Worm (Caenorhabditis elegans) whole organism, L4 larva: ENCODE measurements around the gene unc-51.

Source experiments
- F37D6.2 ChIP-seq: sonication (generic microtip); optimal IDR thresholded peaks from 2 replicates; lab custom pipeline; 2016; ENCODE audit warnings: mild to moderate bottlenecking, missing genetic modification characterization, missing compliant biosample characterization
- F44E2.7 ChIP-seq: fragments of 200-800 bp; sonication (Bioruptor generic); IDR thresholded peaks from 2 replicates; pipeline ENCODE4 v2.1.2; 2022; ENCODE audit warnings: missing genetic modification characterization, missing compliant biosample characterization
- Y5F2A.4 ChIP-seq: fragments of 200-800 bp; sonication (Bioruptor generic); optimal IDR thresholded peaks from 2 replicates; lab custom pipeline; 2018; ENCODE audit warnings: mild to moderate bottlenecking, missing genetic modification characterization, missing compliant biosample characterization
- ZK337.2 ChIP-seq: fragments of 200-800 bp; sonication (Bioruptor generic); IDR thresholded peaks from 2 replicates; pipeline ENCODE4 v1.3.6; 2022; ENCODE audit warnings: missing genetic modification reagents, missing genetic modification characterization, missing compliant biosample characterization
- aha-1 ChIP-seq: fragments of 150-350 bp; peaks from one replicate; lab custom pipeline; 2014; ENCODE audit warnings: missing biosample characterization, missing genetic modification characterization
- ceh-20 ChIP-seq: fragments of 200-800 bp; sonication (Bioruptor generic); IDR thresholded peaks from 2 replicates; pipeline ENCODE4 v1.3.6; 2022; ENCODE audit warnings: missing genetic modification reagents, missing genetic modification characterization, missing compliant biosample characterization
- ceh-28 ChIP-seq: fragments of 150-350 bp; optimal IDR thresholded peaks from 2 replicates; lab custom pipeline; 2014; ENCODE audit warnings: missing biosample characterization, missing genetic modification reagents, missing genetic modification characterization
- daf-12 ChIP-seq: fragments of 150-350 bp; optimal IDR thresholded peaks from 2 replicates; lab custom pipeline; 2014; ENCODE audit warnings: missing biosample characterization, missing genetic modification reagents, missing genetic modification characterization
- dmd-8 ChIP-seq: fragments of 200-800 bp; sonication (Bioruptor generic); IDR thresholded peaks from 2 replicates; pipeline ENCODE4 v1.3.6; 2022; ENCODE audit warnings: missing genetic modification characterization, missing compliant biosample characterization
- egl-27 ChIP-seq: sonication (generic microtip); optimal IDR thresholded peaks from 3 replicates; lab custom pipeline; 2017; ENCODE audit warnings: missing biosample characterization, missing genetic modification reagents, missing genetic modification characterization
- hlh-11 ChIP-seq: fragments of 200-800 bp; sonication (Bioruptor generic); optimal IDR thresholded peaks from 2 replicates; lab custom pipeline; 2018; ENCODE audit warnings: mild to moderate bottlenecking, missing genetic modification characterization, missing compliant biosample characterization
- hlh-30 ChIP-seq: sonication (generic microtip); optimal IDR thresholded peaks from 2 replicates; lab custom pipeline; 2017; ENCODE audit warnings: antibody characterized with exemption, mild to moderate bottlenecking, missing genetic modification characterization, missing compliant biosample characterization; ENCODE audit not compliant: insufficient read depth
- lin-15B ChIP-seq: fragments of 150-350 bp; sonication (generic microtip); optimal IDR thresholded peaks from 3 replicates; lab custom pipeline; 2014; ENCODE audit warnings: missing biosample characterization, missing genetic modification characterization
- madf-5 ChIP-seq, 2 experiments: fragments of 200-800 bp; sonication (Bioruptor generic); IDR thresholded peaks; 2 replicates each; pipeline ENCODE4 v1.3.6; 2022; ENCODE audit warnings: missing compliant biosample characterization in 2 of 2, missing genetic modification characterization in 2 of 2
- mes-2 ChIP-seq: sonication (generic microtip); optimal IDR thresholded peaks from 2 replicates; lab custom pipeline; 2016; ENCODE audit warnings: missing genotype, mild to moderate bottlenecking, missing genetic modification characterization, missing compliant biosample characterization; ENCODE audit not compliant: poor library complexity, severe bottlenecking
- mxl-3 ChIP-seq: fragments of 200-800 bp; sonication (Bioruptor generic); optimal IDR thresholded peaks from 2 replicates; lab custom pipeline; 2018; ENCODE audit warnings: mild to moderate bottlenecking, missing genetic modification characterization, missing compliant biosample characterization
- nhr-102 ChIP-seq: sonication (generic microtip); optimal IDR thresholded peaks from 2 replicates; lab custom pipeline; 2016; ENCODE audit warnings: mild to moderate bottlenecking, missing genetic modification characterization, moderate library complexity, missing compliant biosample characterization
- nhr-111 ChIP-seq: fragments of 200-800 bp; sonication (Bioruptor generic); optimal IDR thresholded peaks from 2 replicates; lab custom pipeline; 2018; ENCODE audit warnings: mild to moderate bottlenecking, missing genetic modification characterization, missing compliant biosample characterization
- nhr-25 ChIP-seq: sonication (generic microtip); optimal IDR thresholded peaks from 2 replicates; lab custom pipeline; 2017; ENCODE audit warnings: missing genetic modification characterization, mild to moderate bottlenecking, missing compliant biosample characterization, antibody characterized with exemption, moderate library complexity, borderline replicate concordance; ENCODE audit not compliant: insufficient read depth
- nhr-42 ChIP-seq: fragments of 200-800 bp; sonication (Bioruptor generic); IDR thresholded peaks from 2 replicates; pipeline ENCODE4 v1.3.6; 2022; ENCODE audit warnings: missing genetic modification characterization, missing compliant biosample characterization
- nhr-48 ChIP-seq: sonication (generic microtip); optimal IDR thresholded peaks from 2 replicates; lab custom pipeline; 2016; ENCODE audit warnings: mild to moderate bottlenecking, missing genetic modification characterization, missing compliant biosample characterization
- nhr-6 ChIP-seq: fragments of 150-350 bp; optimal IDR thresholded peaks from 2 replicates; lab custom pipeline; 2014; ENCODE audit warnings: missing biosample characterization, missing genetic modification characterization
- nhr-77 ChIP-seq: fragments of 150-350 bp; optimal IDR thresholded peaks from 2 replicates; lab custom pipeline; 2014; ENCODE audit warnings: missing biosample characterization, missing genetic modification characterization
- pha-4 ChIP-seq, 2 experiments: fragments of 150-350 bp in 1 of 2; fragments of 200-800 bp in 1 of 2; sonication (Bioruptor generic) in 1 of 2; IDR thresholded peaks in 1 of 2; optimal IDR thresholded peaks in 1 of 2; 2 replicates each; pipeline versions ENCODE4 v1.3.6 to Lab custom; 2014 to 2022; ENCODE audit warnings: missing genetic modification characterization in 2 of 2, missing genetic modification reagents in 2 of 2, missing biosample characterization in 1 of 2, missing compliant biosample characterization in 1 of 2
- saeg-2 ChIP-seq: fragments of 200-800 bp; sonication (Bioruptor generic); IDR thresholded peaks from 2 replicates; pipeline ENCODE4 v1.3.6; 2022; ENCODE audit warnings: missing genetic modification reagents, missing genetic modification characterization, missing compliant biosample characterization
- set-16 ChIP-seq: fragments of 200-800 bp; sonication (Bioruptor generic); IDR thresholded peaks from 2 replicates; pipeline ENCODE4 v1.3.6; 2022; ENCODE audit warnings: missing genetic modification reagents, missing genetic modification characterization, missing compliant biosample characterization
- snpc-1.2 ChIP-seq: fragments of 200-800 bp; sonication (Bioruptor generic); IDR thresholded peaks from 2 replicates; pipeline ENCODE4 v1.3.6; 2022; ENCODE audit warnings: missing genetic modification reagents, missing genetic modification characterization, missing compliant biosample characterization
- unc-130 ChIP-seq: sonication (generic microtip); optimal IDR thresholded peaks from 2 replicates; lab custom pipeline; 2016; ENCODE audit warnings: missing genetic modification reagents, missing genetic modification characterization, missing compliant biosample characterization
- zag-1 ChIP-seq: fragments of 150-350 bp; optimal IDR thresholded peaks from 2 replicates; lab custom pipeline; 2014; ENCODE audit warnings: missing biosample characterization, missing genetic modification characterization
- zfp-3 ChIP-seq: fragments of 200-800 bp; sonication (Bioruptor generic); conservative IDR thresholded peaks from 2 replicates; pipeline ENCODE4 v1.3.6; 2022; ENCODE audit warnings: missing genetic modification reagents, missing genetic modification characterization, missing compliant biosample characterization
- zip-2 ChIP-seq: fragments of 150-350 bp; optimal IDR thresholded peaks from 2 replicates; lab custom pipeline; 2014; ENCODE audit warnings: missing biosample characterization, missing genetic modification characterization
- ztf-7 ChIP-seq: fragments of 150-350 bp; optimal IDR thresholded peaks from 2 replicates; lab custom pipeline; 2014; ENCODE audit warnings: missing biosample characterization, missing genetic modification characterization

The unc-51 gene

ce11 chrV:20005724-20006132 lies 1.4 kb upstream of the unc-51 start (continued):
- TF ChIP-seq mes-2 (tag; lab: Kevin White, UChicago) (peak; percentile 75), ceh-20 (peak; percentile 80), egl-27 (tag; lab: Kevin White, UChicago) (no peak), hlh-11 (tag; lab: Kevin White, UChicago) (peak; percentile 86), nhr-42 (GFP tag; lab: Robert Waterston, UW) (0 out of 2 replicates have a peak, but pooled peaks have one; percentile 14), nhr-102 (tag; lab: Kevin White, UChicago) (no peak), madf-5 (GFP tag; IDR thresholded peaks at IDR 0.05; lab: Robert Waterston, UW) (no peak), saeg-2 (GFP tag; lab: Robert Waterston, UW) (no peak)

ce11 chrV:20002194-20002593 lies 2.1 kb downstream of the unc-51 start:
- TF ChIP-seq F44E2.7 (peak; percentile 65; the same call in 1 of the 2 replicates), zag-1 (tag; lab: Kevin White, UChicago) (no peak), aha-1 (tag; lab: Kevin White, UChicago) (peak; percentile 57), nhr-25 (tag; lab: Kevin White, UChicago) (no peak), set-16 (GFP tag; lab: Robert Waterston, UW) (peak; percentile 36; the same call in 1 of the 2 replicates), nhr-77 (no peak), mxl-3 (GFP tag; lab: Kevin White, UChicago) (no peak), ztf-7 (tag; lab: Kevin White, UChicago) (no peak), lin-15B (no peak)

ce11 chrV:20000639-20001038 lies 3.6 kb downstream of the unc-51 start:
- TF ChIP-seq nhr-48 (tag; lab: Kevin White, UChicago) (no peak), zfp-3 (GFP tag; lab: Robert Waterston, UW) (no peak), nhr-6 (no peak), unc-130 (GFP tag; lab: Kevin White, UChicago) (no peak), F44E2.7 (0 out of 2 replicates have a peak, but pooled peaks have one; percentile 66), dmd-8 (GFP tag; lab: Robert Waterston, UW) (no peak), snpc-1.2 (GFP tag; lab: Robert Waterston, UW) (no peak), aha-1 (tag; lab: Kevin White, UChicago) (peak; percentile 57), hlh-30 (tag; lab: Kevin White, UChicago) (no peak), set-16 (GFP tag; lab: Robert Waterston, UW) (peak; percentile 84)

ce11 chrV:19999789-20000188 lies 4.5 kb downstream of the unc-51 start:
- TF ChIP-seq hlh-30 (tag; lab: Kevin White, UChicago) (no peak), daf-12 (tag; lab: Kevin White, UChicago) (no peak), F44E2.7 (peak; percentile 54; the same call in 1 of the 2 replicates), lin-15B (no peak), F37D6.2 (tag; lab: Kevin White, UChicago) (no peak), ceh-28 (tag; lab: Kevin White, UChicago) (no peak), mxl-3 (GFP tag; lab: Kevin White, UChicago) (no peak), nhr-111 (GFP tag; lab: Kevin White, UChicago) (no peak), Y5F2A.4 (no peak)

ce11 chrV:19999100-19999499 lies 5.2 kb downstream of the unc-51 start:
- TF ChIP-seq ceh-20: no peak
- TF ChIP-seq pha-4 (GFP tag; IDR thresholded peaks at IDR 0.05; lab: Robert Waterston, UW): no peak
- no peak for TF ChIP-seq pha-4 (tag; optimal IDR thresholded peaks at IDR 0.05; lab: Kevin White, UChicago)
- peak; percentile 79 for TF ChIP-seq set-16 (GFP tag; lab: Robert Waterston, UW)
- TF ChIP-seq zip-2 (tag; lab: Kevin White, UChicago): no peak
- TF ChIP-seq ZK337.2 (GFP tag; lab: Robert Waterston, UW): no peak
- TF ChIP-seq, all 104 proteins: peak for 1
